Fruit fly (Drosophila melanogaster) whole organism, adult: ENCODE results near the gene noc.

Experiments
- CG11617 ChIP-seq: fragments of 200-800 bp; sonication (Bioruptor generic); optimal IDR thresholded peaks from 2 replicates; lab custom pipeline; 2017; ENCODE audit warnings: mild to moderate bottlenecking, missing biosample characterization, missing genetic modification reagents, missing genetic modification characterization
- CG12768 ChIP-seq: fragments of 200-800 bp; sonication (Bioruptor generic); optimal IDR thresholded peaks from 2 replicates; lab custom pipeline; 2017; ENCODE audit warnings: missing biosample characterization, missing genetic modification characterization, mild to moderate bottlenecking, moderate library complexity, missing genetic modification reagents
- CG14711 ChIP-seq: fragments of 200-800 bp; sonication (Bioruptor generic); optimal IDR thresholded peaks from 2 replicates; lab custom pipeline; 2018; ENCODE audit warnings: missing biosample characterization, mild to moderate bottlenecking, missing genetic modification characterization, moderate library complexity
- CG1620 ChIP-seq: fragments of 200-800 bp; sonication (Bioruptor generic); optimal IDR thresholded peaks from 2 replicates; lab custom pipeline; 2016; ENCODE audit warnings: missing biosample characterization, missing genetic modification characterization
- CG33017 ChIP-seq: fragments of 200-800 bp; sonication (Bioruptor generic); optimal IDR thresholded peaks from 2 replicates; lab custom pipeline; 2018; ENCODE audit warnings: missing biosample characterization, mild to moderate bottlenecking, missing genetic modification characterization, moderate library complexity
- CG5204 ChIP-seq: fragments of 200-800 bp; sonication (Bioruptor generic); optimal IDR thresholded peaks from 2 replicates; lab custom pipeline; 2016; ENCODE audit warnings: missing biosample characterization, missing genetic modification characterization
- CG7045 ChIP-seq: fragments of 200-800 bp; sonication (Bioruptor generic); optimal IDR thresholded peaks from 2 replicates; lab custom pipeline; 2017; ENCODE audit warnings: missing biosample characterization, mild to moderate bottlenecking, missing genetic modification characterization
- CG7101 ChIP-seq: fragments of 200-800 bp; sonication (Bioruptor generic); optimal IDR thresholded peaks from 2 replicates; lab custom pipeline; 2018; ENCODE audit warnings: missing biosample characterization, mild to moderate bottlenecking, missing genetic modification characterization, moderate library complexity
- Clk ChIP-seq: fragments of 200-800 bp; sonication (Bioruptor generic); optimal IDR thresholded peaks from 2 replicates; lab custom pipeline; 2017; ENCODE audit warnings: missing biosample characterization, missing genetic modification characterization
- Crg-1 ChIP-seq: fragments of 200-800 bp; sonication (Bioruptor generic); optimal IDR thresholded peaks from 2 replicates; lab custom pipeline; 2016; ENCODE audit warnings: missing biosample characterization, missing genetic modification characterization
- Hr96 ChIP-seq: fragments of 200-800 bp; sonication (Bioruptor generic); optimal IDR thresholded peaks from 2 replicates; lab custom pipeline; 2016; ENCODE audit warnings: missing biosample characterization, missing genetic modification characterization
- Mnt ChIP-seq: fragments of 200-800 bp; sonication (Bioruptor generic); optimal IDR thresholded peaks from 2 replicates; lab custom pipeline; 2016; ENCODE audit warnings: missing biosample characterization, mild to moderate bottlenecking, missing genetic modification characterization
- bab1 ChIP-seq: fragments of 200-800 bp; sonication (Bioruptor generic); optimal IDR thresholded peaks from 3 replicates; lab custom pipeline; 2019; ENCODE audit warnings: missing biosample characterization, mild to moderate bottlenecking, missing genetic modification characterization, moderate library complexity
- cic ChIP-seq: fragments of 200-800 bp; sonication (Bioruptor generic); optimal IDR thresholded peaks from 2 replicates; lab custom pipeline; 2017; ENCODE audit warnings: missing biosample characterization, mild to moderate bottlenecking, missing genetic modification characterization, moderate library complexity
- cnc ChIP-seq, 2 experiments: fragments of >200 bp; optimal IDR thresholded peaks; 2 replicates each; lab custom pipeline; 2017
- kay ChIP-seq: fragments of 200-800 bp; sonication (Bioruptor generic); peaks from one replicate; lab custom pipeline; 2016; ENCODE audit warnings: missing biosample characterization, missing genetic modification characterization, borderline replicate concordance
- ovo ChIP-seq: fragments of 200-800 bp; sonication (Bioruptor generic); optimal IDR thresholded peaks from 2 replicates; lab custom pipeline; 2016; ENCODE audit warnings: missing biosample characterization, missing genetic modification characterization
- pad ChIP-seq: fragments of 200-800 bp; sonication (Bioruptor generic); optimal IDR thresholded peaks from 3 replicates; lab custom pipeline; 2017; ENCODE audit warnings: missing biosample characterization, missing genetic modification characterization, mild to moderate bottlenecking, moderate library complexity, missing genetic modification reagents
- tj ChIP-seq: fragments of 200-800 bp; sonication (Bioruptor generic); optimal IDR thresholded peaks from 3 replicates; lab custom pipeline; 2017; ENCODE audit warnings: missing biosample characterization, mild to moderate bottlenecking, missing genetic modification characterization, moderate library complexity
- toe ChIP-seq: fragments of 200-800 bp; sonication (Bioruptor generic); optimal IDR thresholded peaks from 2 replicates; lab custom pipeline; 2016; ENCODE audit warnings: missing biosample characterization, missing genetic modification characterization

Gene noc

DNA sequence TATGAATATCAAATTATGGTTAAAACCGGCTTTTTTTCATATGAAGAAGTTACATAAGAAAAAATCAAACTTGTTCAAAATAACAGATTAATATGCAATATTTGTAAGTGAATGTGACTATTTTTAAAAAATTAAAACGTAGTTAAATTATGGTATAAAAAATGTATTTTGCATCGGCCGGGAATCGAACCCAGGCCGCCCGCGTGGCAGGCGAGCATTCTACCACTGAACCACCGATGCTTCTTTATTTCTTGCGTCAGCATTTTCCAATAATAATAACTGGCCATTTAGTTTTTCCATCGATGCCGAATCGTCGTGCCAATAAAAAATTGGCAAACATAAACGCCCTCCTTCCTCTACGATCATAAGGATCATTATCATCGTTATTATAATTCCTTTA, 40.0 kb downstream of the noc start:
- TF ChIP-seq CG7045 (GFP tag; lab: Kevin White, UChicago) (no peak), pad (GFP tag; lab: Kevin White, UChicago) (no peak)

DNA sequence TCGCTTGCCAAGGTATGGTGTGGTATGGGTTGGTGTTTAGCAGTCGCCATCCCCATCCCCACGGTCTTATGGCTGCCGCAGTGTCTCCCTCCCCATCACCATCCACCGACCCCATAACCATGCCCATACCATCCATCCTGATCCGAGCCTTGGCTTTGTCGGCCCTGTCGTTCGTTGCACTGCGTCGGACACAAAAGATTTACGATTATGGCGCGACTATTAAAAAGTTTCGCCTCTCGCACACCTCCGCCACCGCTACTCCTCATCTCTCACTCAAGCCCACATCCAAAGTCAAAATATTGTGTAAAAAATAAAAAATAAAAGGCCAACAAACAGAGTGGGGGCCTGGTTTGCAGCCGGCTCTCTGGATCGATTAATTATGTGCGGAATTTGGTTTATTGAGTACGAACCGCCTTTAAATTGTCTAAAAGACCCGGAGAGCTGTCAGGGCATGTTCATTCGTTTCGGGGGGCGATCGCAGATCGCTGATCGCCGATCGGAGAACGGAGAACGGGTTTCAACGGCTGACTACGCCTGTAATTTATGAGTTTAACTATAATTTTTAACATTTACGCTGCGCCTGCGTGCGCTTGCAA, 40.7 kb downstream of the noc start:
- no peak for TF ChIP-seq Hr96 (GFP tag; lab: Kevin White, UChicago)
- TF ChIP-seq bab1: no peak
- no peak for TF ChIP-seq ovo (GFP tag; lab: Kevin White, UChicago)
- no peak for TF ChIP-seq cic
- no peak for TF ChIP-seq Crg-1 (GFP tag; lab: Kevin White, UChicago)
- TF ChIP-seq kay (GFP tag; lab: Kevin White, UChicago): no peak
- TF ChIP-seq CG1620 (GFP tag; lab: Kevin White, UChicago): no peak
- no peak for TF ChIP-seq Clk (GFP tag; lab: Kevin White, UChicago)
- TF ChIP-seq CG5204: no peak
- no peak for TF ChIP-seq CG7045 (GFP tag; lab: Kevin White, UChicago)
- TF ChIP-seq CG12768 (GFP tag; lab: Kevin White, UChicago): no peak
- TF ChIP-seq CG33017 (tag; lab: Kevin White, UChicago): no peak
- no peak for TF ChIP-seq toe
- no peak for TF ChIP-seq Mnt (GFP tag; lab: Kevin White, UChicago)
- TF ChIP-seq CG14711 (tag; lab: Kevin White, UChicago): no peak
- no peak for TF ChIP-seq CG7101 (tag; lab: Kevin White, UChicago)

DNA sequence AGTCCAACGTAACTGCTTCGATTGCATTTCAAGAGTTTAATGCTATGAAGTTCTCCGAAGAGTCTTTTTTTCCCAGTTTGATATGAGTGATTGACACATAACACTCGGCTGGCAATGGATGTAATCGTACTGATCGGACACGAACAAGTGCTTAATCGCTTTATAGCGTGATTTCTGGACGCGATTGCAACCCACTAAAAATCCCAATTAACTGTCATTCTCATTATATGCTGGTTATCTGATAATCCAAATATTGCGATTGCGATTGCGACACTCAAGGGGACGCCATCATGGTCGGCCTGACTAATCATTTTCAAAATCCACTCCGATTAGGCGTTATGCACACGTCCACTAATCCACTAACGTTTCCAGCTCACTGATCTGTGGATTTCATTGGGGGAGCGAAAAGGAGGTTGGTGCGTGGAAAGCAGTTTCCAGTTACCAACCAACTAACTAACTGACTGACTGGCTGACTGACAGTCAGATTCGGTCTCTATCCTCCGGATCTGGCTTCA, 42.2 kb downstream of the noc start:
- TF ChIP-seq Crg-1 (GFP tag; lab: Kevin White, UChicago) (no peak), CG14711 (tag; lab: Kevin White, UChicago) (no peak), CG12768 (GFP tag; lab: Kevin White, UChicago) (no peak), toe (no peak), CG33017 (tag; lab: Kevin White, UChicago) (no peak), cic (no peak), kay (GFP tag; lab: Kevin White, UChicago) (no peak), pad (GFP tag; lab: Kevin White, UChicago) (no peak), CG11617 (GFP tag; lab: Kevin White, UChicago) (no peak), Hr96 (GFP tag; lab: Kevin White, UChicago) (no peak), Clk (GFP tag; lab: Kevin White, UChicago) (no peak), ovo (GFP tag; lab: Kevin White, UChicago) (no peak)

DNA sequence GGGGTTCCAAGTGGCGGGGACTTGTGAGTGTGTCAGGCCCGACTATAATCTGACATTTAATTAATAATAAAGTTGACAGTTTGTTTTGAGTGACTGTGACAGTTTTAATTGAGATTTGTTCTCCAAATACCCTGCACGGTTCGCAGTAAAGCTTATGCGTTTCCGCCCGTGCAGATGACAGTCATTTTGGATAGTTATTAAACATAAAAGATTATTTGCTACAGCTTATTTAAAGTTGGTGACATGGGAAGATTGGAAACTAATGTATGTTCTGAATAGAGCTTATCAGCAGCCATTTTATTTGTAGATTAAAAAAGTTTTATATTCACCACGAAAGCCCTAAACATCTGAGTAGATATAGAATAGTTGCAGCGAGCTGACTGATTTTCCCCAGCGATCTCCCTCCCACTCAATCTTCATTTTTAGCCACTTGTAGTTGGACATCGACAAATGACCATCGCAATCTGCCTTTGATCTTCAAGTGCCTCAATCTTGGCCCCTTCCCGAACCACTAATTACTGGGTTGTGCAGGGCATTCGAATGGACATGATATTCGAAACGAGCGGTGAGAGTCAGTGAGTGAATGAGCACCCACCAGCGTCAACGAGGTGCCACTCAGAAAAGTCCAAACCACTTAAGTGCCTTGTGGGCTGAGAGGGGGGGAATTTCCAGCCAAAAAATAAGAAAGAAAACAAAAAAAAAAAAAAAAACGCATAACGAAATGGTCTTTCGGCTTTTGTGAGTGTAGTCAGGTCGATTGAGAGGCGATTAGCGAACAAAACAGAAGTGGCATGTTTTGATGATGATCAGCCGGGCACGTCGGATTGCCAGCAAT, 43.0 kb downstream of the noc start:
- no peak for TF ChIP-seq cnc (optimal IDR thresholded peaks at IDR 0.05; lab: Kevin White, UChicago)

DNA sequence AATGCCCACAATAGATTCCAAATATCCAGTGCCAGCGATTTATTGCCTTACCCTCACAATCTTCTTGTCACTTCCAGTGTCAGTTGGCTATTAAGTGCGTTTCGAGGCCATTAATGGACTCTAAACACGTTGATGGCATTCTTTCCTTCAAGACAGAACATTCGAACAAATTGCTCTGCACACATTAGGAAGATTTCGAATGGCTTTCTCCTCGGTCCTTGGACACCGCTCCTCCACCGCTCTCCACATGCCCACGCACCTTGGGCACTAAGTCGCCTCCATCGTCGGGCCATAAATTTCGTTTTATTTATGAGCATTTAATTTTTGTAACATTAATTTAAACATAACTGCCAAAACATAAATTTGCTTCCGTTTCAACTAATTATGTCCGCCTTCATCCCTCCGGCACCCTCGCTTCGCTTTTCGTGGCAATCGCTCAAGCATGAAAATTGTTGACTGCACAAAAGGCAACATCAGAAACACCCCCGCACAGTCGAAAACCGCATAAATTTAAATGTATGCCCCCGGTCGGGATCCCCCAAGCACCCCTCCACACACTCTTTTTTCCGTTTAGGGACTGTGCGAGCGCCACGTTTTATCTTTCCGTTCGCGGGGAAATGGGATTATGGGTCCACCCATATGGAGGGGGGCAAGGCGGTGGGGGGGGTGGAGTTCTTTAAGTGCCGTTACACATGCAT, 46.2 kb downstream of the noc start:
- TF ChIP-seq CG11617 (GFP tag; lab: Kevin White, UChicago): no peak
- TF ChIP-seq Clk (GFP tag; lab: Kevin White, UChicago): no peak
- TF ChIP-seq Crg-1 (GFP tag; lab: Kevin White, UChicago): no peak
- no peak for TF ChIP-seq CG33017 (tag; lab: Kevin White, UChicago)
- no peak for TF ChIP-seq CG12768 (GFP tag; lab: Kevin White, UChicago)
- TF ChIP-seq pad (GFP tag; lab: Kevin White, UChicago): no peak
- no peak for TF ChIP-seq cnc (optimal IDR thresholded peaks at IDR 0.05; lab: Kevin White, UChicago)
- no peak for TF ChIP-seq cic
- TF ChIP-seq CG1620 (GFP tag; lab: Kevin White, UChicago): no peak
- no peak for TF ChIP-seq Mnt (GFP tag; lab: Kevin White, UChicago)
- TF ChIP-seq Hr96 (GFP tag; lab: Kevin White, UChicago): no peak
- no peak for TF ChIP-seq CG5204
- no peak for TF ChIP-seq CG14711 (tag; lab: Kevin White, UChicago)
- no peak for TF ChIP-seq CG7101 (tag; lab: Kevin White, UChicago)
- no peak for TF ChIP-seq ovo (GFP tag; lab: Kevin White, UChicago)
- no peak for TF ChIP-seq bab1
- no peak for TF ChIP-seq tj
- no peak for TF ChIP-seq toe
